Worm (Caenorhabditis elegans) whole organism, late embryonic: ENCODE results near the gene srt-64.

ENCODE experiments used
- C08G9.2 ChIP-seq: sonication (generic microtip); optimal IDR thresholded peaks from 2 replicates; lab custom pipeline; 2016; ENCODE audit warnings: mild to moderate bottlenecking, missing genetic modification characterization, moderate library complexity, missing compliant biosample characterization
- F13H6.1 ChIP-seq: sonication (generic microtip); optimal IDR thresholded peaks from 2 replicates; lab custom pipeline; 2016; ENCODE audit warnings: missing genetic modification characterization, missing compliant biosample characterization
- K02D7.2 ChIP-seq: sonication (generic microtip); optimal IDR thresholded peaks from 2 replicates; lab custom pipeline; 2017; ENCODE audit warnings: mild to moderate bottlenecking, missing genetic modification characterization, missing compliant biosample characterization
- K09A11.1 ChIP-seq: sonication (generic microtip); optimal IDR thresholded peaks from 2 replicates; lab custom pipeline; 2017; ENCODE audit warnings: antibody characterized with exemption, mild to moderate bottlenecking, missing genetic modification characterization, missing compliant biosample characterization; ENCODE audit not compliant: insufficient read depth
- T23F11.4 ChIP-seq: fragments of 200-800 bp; sonication (Bioruptor generic); optimal IDR thresholded peaks from 2 replicates; lab custom pipeline; 2018; ENCODE audit warnings: mild to moderate bottlenecking, missing genetic modification characterization, missing compliant biosample characterization
- Y22D7AL.16 ChIP-seq: sonication (generic microtip); optimal IDR thresholded peaks from 2 replicates; lab custom pipeline; 2016; ENCODE audit warnings: missing genetic modification characterization, missing compliant biosample characterization
- ahr-1 ChIP-seq: sonication (generic microtip); optimal IDR thresholded peaks from 2 replicates; lab custom pipeline; 2016; ENCODE audit warnings: missing genetic modification characterization, missing compliant biosample characterization
- ama-1 ChIP-seq: fragments of 150-350 bp; optimal IDR thresholded peaks from 2 replicates; lab custom pipeline; 2014
- ceh-18 ChIP-seq: sonication (generic microtip); optimal IDR thresholded peaks from 2 replicates; lab custom pipeline; 2016; ENCODE audit warnings: missing genetic modification characterization, missing compliant biosample characterization
- ceh-2 ChIP-seq: sonication (generic microtip); optimal IDR thresholded peaks from 2 replicates; lab custom pipeline; 2016; ENCODE audit warnings: missing genotype, missing genetic modification characterization, missing compliant biosample characterization
- ceh-22 ChIP-seq: sonication (generic microtip); optimal IDR thresholded peaks from 2 replicates; lab custom pipeline; 2017; ENCODE audit warnings: missing biosample characterization, missing genetic modification characterization
- ceh-24 ChIP-seq: sonication (generic microtip); optimal IDR thresholded peaks from 2 replicates; lab custom pipeline; 2016; ENCODE audit warnings: mild to moderate bottlenecking, missing genetic modification characterization, missing compliant biosample characterization
- ceh-31 ChIP-seq: sonication (generic microtip); optimal IDR thresholded peaks from 2 replicates; lab custom pipeline; 2016; ENCODE audit warnings: missing genetic modification characterization, missing compliant biosample characterization
- ceh-34 ChIP-seq: sonication (generic microtip); optimal IDR thresholded peaks from 2 replicates; lab custom pipeline; 2016; ENCODE audit warnings: mild to moderate bottlenecking, missing genetic modification characterization, missing compliant biosample characterization
- che-1 ChIP-seq: sonication (generic microtip); optimal IDR thresholded peaks from 2 replicates; lab custom pipeline; 2016; ENCODE audit warnings: mild to moderate bottlenecking, missing genetic modification characterization, missing compliant biosample characterization
- dve-1 ChIP-seq: sonication (generic microtip); optimal IDR thresholded peaks from 2 replicates; lab custom pipeline; 2017; ENCODE audit warnings: antibody characterized with exemption, mild to moderate bottlenecking, missing genetic modification characterization, missing compliant biosample characterization
- elt-2 ChIP-seq: sonication (generic microtip); optimal IDR thresholded peaks from 2 replicates; lab custom pipeline; 2016; ENCODE audit warnings: missing genetic modification reagents, missing genetic modification characterization, missing compliant biosample characterization
- elt-4 ChIP-seq: sonication (generic microtip); optimal IDR thresholded peaks from 2 replicates; lab custom pipeline; 2016; ENCODE audit warnings: missing genetic modification characterization, missing compliant biosample characterization
- ets-4 ChIP-seq: sonication (generic microtip); optimal IDR thresholded peaks from 2 replicates; lab custom pipeline; 2016; ENCODE audit warnings: missing genetic modification characterization, missing compliant biosample characterization
- eyg-1 ChIP-seq: sonication (generic microtip); optimal IDR thresholded peaks from 2 replicates; lab custom pipeline; 2016; ENCODE audit warnings: missing genotype, missing genetic modification characterization, missing compliant biosample characterization
- fkh-10 ChIP-seq: fragments of 150-350 bp; optimal IDR thresholded peaks from 2 replicates; lab custom pipeline; 2014; ENCODE audit warnings: missing biosample characterization, missing genetic modification reagents, missing genetic modification characterization
- fkh-6 ChIP-seq: sonication (generic microtip); optimal IDR thresholded peaks from 2 replicates; lab custom pipeline; 2016; ENCODE audit warnings: missing genetic modification characterization, missing compliant biosample characterization
- hlh-13 ChIP-seq: fragments of 200-800 bp; sonication (Bioruptor generic); optimal IDR thresholded peaks from 2 replicates; lab custom pipeline; 2018; ENCODE audit warnings: mild to moderate bottlenecking, missing genetic modification characterization, missing compliant biosample characterization
- hlh-15 ChIP-seq: sonication (generic microtip); optimal IDR thresholded peaks from 2 replicates; lab custom pipeline; 2016; ENCODE audit warnings: missing genetic modification characterization, missing compliant biosample characterization
- hlh-6 ChIP-seq: sonication (generic microtip); optimal IDR thresholded peaks from 2 replicates; lab custom pipeline; 2016; ENCODE audit warnings: missing genotype, missing genetic modification characterization, missing compliant biosample characterization
- lin-11 ChIP-seq: fragments of 200-800 bp; sonication (Bioruptor generic); optimal IDR thresholded peaks from 2 replicates; lab custom pipeline; 2018; ENCODE audit warnings: mild to moderate bottlenecking, missing genetic modification characterization, missing compliant biosample characterization
- madf-2 ChIP-seq: sonication (generic microtip); optimal IDR thresholded peaks from 2 replicates; lab custom pipeline; 2017; ENCODE audit warnings: missing genetic modification characterization, missing compliant biosample characterization
- mec-3 ChIP-seq: sonication (generic microtip); optimal IDR thresholded peaks from 2 replicates; lab custom pipeline; 2016; ENCODE audit warnings: borderline replicate concordance, missing genetic modification characterization, missing compliant biosample characterization
- nhr-11 ChIP-seq: fragments of 150-350 bp; optimal IDR thresholded peaks from 2 replicates; lab custom pipeline; 2014; ENCODE audit warnings: missing biosample characterization, missing genetic modification characterization
- nhr-232 ChIP-seq: sonication (generic microtip); optimal IDR thresholded peaks from 2 replicates; lab custom pipeline; 2016; ENCODE audit warnings: missing genetic modification characterization, missing compliant biosample characterization
- odd-2 ChIP-seq: sonication (generic microtip); optimal IDR thresholded peaks from 2 replicates; lab custom pipeline; 2017; ENCODE audit warnings: antibody characterized with exemption, mild to moderate bottlenecking, missing genetic modification characterization, missing compliant biosample characterization
- pag-3 ChIP-seq: sonication (generic microtip); optimal IDR thresholded peaks from 2 replicates; lab custom pipeline; 2016; ENCODE audit warnings: missing compliant biosample characterization, missing genetic modification characterization, borderline replicate concordance
- pat-9 ChIP-seq: fragments of 200-800 bp; sonication (Bioruptor generic); optimal IDR thresholded peaks from 2 replicates; lab custom pipeline; 2018; ENCODE audit warnings: mild to moderate bottlenecking, missing genetic modification characterization, moderate library complexity, missing compliant biosample characterization
- pax-1 ChIP-seq: fragments of 150-350 bp; optimal IDR thresholded peaks from 2 replicates; lab custom pipeline; 2014; ENCODE audit warnings: missing biosample characterization, missing genetic modification characterization
- pha-4 ChIP-seq: fragments of 150-350 bp; optimal IDR thresholded peaks from 2 replicates; lab custom pipeline; 2018; ENCODE audit warnings: missing biosample characterization, missing genetic modification reagents, missing genetic modification characterization
- pros-1 ChIP-seq: fragments of 150-350 bp; optimal IDR thresholded peaks from 2 replicates; lab custom pipeline; 2014; ENCODE audit warnings: missing biosample characterization, missing genetic modification reagents, missing genetic modification characterization
- ref-2 ChIP-seq: sonication (generic microtip); optimal IDR thresholded peaks from 2 replicates; lab custom pipeline; 2016; ENCODE audit warnings: missing genetic modification characterization, missing compliant biosample characterization
- rnt-1 ChIP-seq: sonication (generic microtip); optimal IDR thresholded peaks from 2 replicates; lab custom pipeline; 2016; ENCODE audit warnings: missing genetic modification characterization, missing compliant biosample characterization
- sdc-2 ChIP-seq: sonication (generic microtip); optimal IDR thresholded peaks from 2 replicates; lab custom pipeline; 2016; ENCODE audit warnings: missing genotype, missing genetic modification characterization, missing compliant biosample characterization
- sox-2 ChIP-seq: fragments of 200-800 bp; sonication (Bioruptor generic); IDR thresholded peaks from 2 replicates; pipeline ENCODE4 v1.3.6; 2022; ENCODE audit warnings: missing genetic modification reagents, missing genetic modification characterization, missing compliant biosample characterization
- sox-4 ChIP-seq: sonication (generic microtip); optimal IDR thresholded peaks from 2 replicates; lab custom pipeline; 2017; ENCODE audit warnings: mild to moderate bottlenecking, missing genetic modification characterization, inconsistent platforms, missing compliant biosample characterization
- tbx-2 ChIP-seq: sonication (generic microtip); optimal IDR thresholded peaks from 2 replicates; lab custom pipeline; 2016; ENCODE audit warnings: missing genetic modification characterization, missing compliant biosample characterization
- ttx-3 ChIP-seq: sonication (generic microtip); optimal IDR thresholded peaks from 2 replicates; lab custom pipeline; 2016; ENCODE audit warnings: missing genetic modification reagents, missing genetic modification characterization, missing compliant biosample characterization
- unc-42 ChIP-seq: sonication (generic microtip); optimal IDR thresholded peaks from 2 replicates; lab custom pipeline; 2016; ENCODE audit warnings: missing genotype, missing genetic modification characterization, missing compliant biosample characterization
- unc-86 ChIP-seq: sonication (generic microtip); optimal IDR thresholded peaks from 2 replicates; lab custom pipeline; 2016; ENCODE audit warnings: missing genetic modification characterization, missing compliant biosample characterization
- zip-5 ChIP-seq: sonication (generic microtip); optimal IDR thresholded peaks from 2 replicates; lab custom pipeline; 2016; ENCODE audit warnings: missing genetic modification characterization, missing compliant biosample characterization
- ztf-16 ChIP-seq: sonication (generic microtip); optimal IDR thresholded peaks from 2 replicates; lab custom pipeline; 2017; ENCODE audit warnings: missing genetic modification characterization, missing compliant biosample characterization

The srt-64 gene

DNA sequence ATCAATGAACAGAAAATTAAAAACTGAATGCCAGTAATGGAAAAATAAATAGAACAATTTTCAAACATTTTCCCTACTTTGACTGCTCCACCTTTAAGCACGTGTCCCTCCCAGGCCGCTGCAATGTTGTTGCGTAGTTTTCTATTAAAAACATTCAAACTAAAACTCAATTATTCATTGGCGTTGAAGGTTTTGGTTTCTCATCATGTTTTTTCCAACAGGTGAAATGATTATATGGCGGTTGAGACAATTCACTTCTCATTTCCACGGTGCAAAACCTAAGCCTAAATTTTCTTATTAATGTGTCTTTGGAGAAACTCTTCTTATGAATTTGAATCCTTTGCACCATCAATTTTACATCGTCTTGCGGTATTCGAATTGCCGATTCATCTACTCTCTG, 18.6 kb downstream of the srt-64 start, which contains the start of gene srh-130:
TSS of gene srh-130 (plus strand) at position 301 of the 400 bp plus-strand sequence.
- TF ChIP-seq K09A11.1 (tag; lab: Kevin White, UChicago), result no peak
- no peak for TF ChIP-seq ceh-24
- no peak for TF ChIP-seq ama-1 (lab: Kevin White, UChicago)
- no peak for TF ChIP-seq che-1 (tag; lab: Kevin White, UChicago)
- no peak for TF ChIP-seq hlh-6 (tag; lab: Kevin White, UChicago)
- TF ChIP-seq hlh-15, result no peak
- no peak for TF ChIP-seq hlh-13 (GFP tag; lab: Kevin White, UChicago)
- no peak for TF ChIP-seq ref-2
- no peak for TF ChIP-seq ceh-18 (tag; lab: Kevin White, UChicago)
- TF ChIP-seq nhr-232, result no peak
- TF ChIP-seq T23F11.4, result no peak
- no peak for TF ChIP-seq madf-2
- no peak for TF ChIP-seq ztf-16 (tag; lab: Kevin White, UChicago)

DNA sequence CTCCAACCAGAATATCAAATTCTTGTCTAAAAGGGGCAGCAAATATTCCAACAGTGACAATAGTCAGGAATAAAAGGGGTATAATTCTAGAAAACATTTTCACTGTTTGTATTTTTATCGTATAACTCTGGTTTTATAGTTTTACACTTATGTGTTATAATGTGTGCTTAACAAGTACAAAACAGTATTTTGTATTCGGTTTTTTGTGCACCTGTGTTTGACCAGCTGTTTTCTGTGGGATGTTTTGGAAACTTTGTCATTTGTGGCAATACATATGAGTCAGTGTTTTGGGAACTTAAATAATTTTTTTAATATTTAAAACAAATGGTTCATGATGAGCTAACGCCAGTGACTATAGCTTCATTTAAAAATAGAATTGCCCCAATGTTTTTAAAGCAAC, 23.1 kb downstream of the srt-64 start, which contains the start of gene F14F9.6:
TSS of gene F14F9.6 (minus strand) at position 101 of the 400 bp plus-strand sequence.
- TF ChIP-seq rnt-1 (tag; lab: Kevin White, UChicago) (no peak), dve-1 (no peak), mec-3 (tag; lab: Kevin White, UChicago) (no peak), Y22D7AL.16 (tag; lab: Kevin White, UChicago) (no peak), ama-1 (lab: Kevin White, UChicago) (no peak), nhr-232 (no peak), pag-3 (tag; lab: Kevin White, UChicago) (no peak), zip-5 (no peak), nhr-11 (tag; lab: Kevin White, UChicago) (no peak), sdc-2 (tag; lab: Kevin White, UChicago) (no peak), lin-11 (tag; lab: Kevin White, UChicago) (no peak), ref-2 (no peak), pax-1 (tag; lab: Kevin White, UChicago) (no peak), ceh-31 (tag; lab: Kevin White, UChicago) (no peak), ceh-22 (no peak), ttx-3 (tag; lab: Kevin White, UChicago) (no peak)

DNA sequence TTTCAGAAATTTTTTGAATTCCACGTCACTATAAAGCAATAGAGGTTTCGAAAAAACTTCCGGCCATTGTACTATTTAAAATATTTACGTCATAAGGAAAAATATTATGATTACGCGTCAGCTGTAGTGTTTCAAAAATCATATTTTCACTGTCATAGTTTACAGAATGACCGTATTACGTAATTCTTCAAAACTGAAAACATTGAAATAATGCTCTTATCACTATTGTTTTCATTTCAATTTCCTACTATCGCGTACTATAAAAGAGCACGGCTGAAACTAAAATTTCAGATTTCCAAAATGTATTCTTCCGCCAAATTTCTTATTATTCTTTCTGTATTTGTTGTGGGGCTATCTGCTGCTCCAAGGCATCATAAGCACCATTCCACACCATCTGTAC, 24.9 kb downstream of the srt-64 start, which contains the start of gene F14F9.2:
TSS of gene F14F9.2 (plus strand) at position 301 of the 400 bp plus-strand sequence.
- TF ChIP-seq ztf-16 (tag; lab: Kevin White, UChicago) (no peak), ceh-2 (tag; lab: Kevin White, UChicago) (no peak), fkh-6 (tag; lab: Kevin White, UChicago) (no peak), F13H6.1 (no peak), T23F11.4 (no peak), hlh-15 (no peak), odd-2 (no peak), nhr-11 (tag; lab: Kevin White, UChicago) (no peak), elt-2 (tag; lab: Kevin White, UChicago) (no peak), ceh-34 (tag; lab: Kevin White, UChicago) (no peak), sox-2 (no peak), fkh-10 (GFP tag; lab: Kevin White, UChicago) (no peak), ets-4 (tag; lab: Kevin White, UChicago) (no peak), elt-4 (tag; lab: Kevin White, UChicago) (no peak), K09A11.1 (tag; lab: Kevin White, UChicago) (no peak), C08G9.2 (tag; lab: Kevin White, UChicago) (no peak), pha-4 (tag; lab: Kevin White, UChicago) (no peak)

DNA sequence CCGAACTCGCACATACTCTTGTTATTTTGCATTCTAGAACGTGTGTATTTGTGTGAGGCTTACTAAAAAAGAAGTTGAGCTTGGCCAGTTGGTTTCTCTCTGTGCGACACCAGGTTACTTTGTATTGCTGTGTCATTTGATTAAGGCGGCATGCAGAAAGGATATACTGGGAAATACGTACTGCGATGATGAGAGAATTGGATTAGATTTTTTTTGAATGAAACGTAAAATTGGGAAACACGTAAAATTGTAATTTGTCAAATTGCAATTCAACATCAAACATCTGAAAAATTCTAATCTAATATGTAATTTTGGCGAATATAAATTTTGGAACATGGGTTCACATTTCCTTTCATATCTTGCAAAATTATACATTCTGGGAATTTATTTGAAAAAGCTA, 25.7 kb downstream of the srt-64 start, which contains the start of gene srh-129:
TSS of gene srh-129 (minus strand) at position 101 of the 400 bp plus-strand sequence.
- TF ChIP-seq sox-4 (no peak), pros-1 (tag; lab: Kevin White, UChicago) (no peak), sdc-2 (tag; lab: Kevin White, UChicago) (no peak), eyg-1 (tag; lab: Kevin White, UChicago) (no peak), tbx-2 (tag; lab: Kevin White, UChicago) (no peak), ama-1 (lab: Kevin White, UChicago) (no peak), ttx-3 (tag; lab: Kevin White, UChicago) (no peak), pat-9 (tag; lab: Kevin White, UChicago) (no peak), unc-42 (tag; lab: Kevin White, UChicago) (no peak), unc-86 (tag; lab: Kevin White, UChicago) (no peak), hlh-13 (GFP tag; lab: Kevin White, UChicago) (no peak), ceh-22 (no peak), che-1 (tag; lab: Kevin White, UChicago) (no peak), F13H6.1 (no peak), ahr-1 (no peak), ref-2 (no peak), K02D7.2 (tag; lab: Kevin White, UChicago) (no peak), zip-5 (no peak), C08G9.2 (tag; lab: Kevin White, UChicago) (no peak), Y22D7AL.16 (tag; lab: Kevin White, UChicago) (no peak)
